Fruit fly (Drosophila melanogaster): ENCODE measurements around the gene Ocho.

Ocho gene

DNA sequence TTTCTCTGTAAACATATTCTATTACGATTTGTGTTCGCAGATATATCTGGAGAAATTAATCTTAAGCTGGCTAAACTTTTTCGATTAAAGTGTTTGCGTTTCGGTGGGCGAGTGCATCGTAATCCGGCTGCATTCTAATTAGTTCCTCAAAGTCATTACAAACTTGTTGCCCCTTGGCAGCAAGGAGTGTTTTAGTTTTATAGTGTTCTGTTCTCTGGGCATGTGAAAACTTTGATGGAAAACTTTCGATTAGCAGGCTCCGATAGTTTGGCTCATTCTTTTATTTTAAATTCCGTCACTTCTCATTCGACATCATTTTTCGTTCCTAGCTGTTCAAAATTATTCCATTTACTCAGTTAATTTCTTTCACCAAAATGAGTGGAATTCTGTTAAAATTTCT lies 48.5 kb downstream of the Ocho start, which contains the start of gene CG32148:
Gene CG32148 (plus strand): TSS at position 301 of the 400 bp plus-strand sequence.
- no peak for TF ChIP-seq pan (optimal IDR thresholded peaks at IDR 0.05)
- no peak for TF ChIP-seq pan (GFP tag; optimal IDR thresholded peaks at IDR 0.05 in 1 of 2, IDR thresholded peaks at IDR 0.05 in 1 of 2)
- TF ChIP-seq ap (GFP tag; IDR thresholded peaks at IDR 0.05): no peak
- no peak for TF ChIP-seq tup (GFP tag; optimal IDR thresholded peaks at IDR 0.05)
- TF ChIP-seq CG9727 (GFP tag; optimal IDR thresholded peaks at IDR 0.05): no peak
- TF ChIP-seq inv (GFP tag; IDR thresholded peaks at IDR 0.05; ENCODE audit: partially characterized antibody): no peak
- no peak for TF ChIP-seq wdn (GFP tag; IDR thresholded peaks at IDR 0.05)
- TF ChIP-seq Sox102F (GFP tag; optimal IDR thresholded peaks at IDR 0.05): no peak
- no peak for TF ChIP-seq CG4707 (GFP tag; optimal IDR thresholded peaks at IDR 0.05)
- no peak for TF ChIP-seq CG12744 (GFP tag; optimal IDR thresholded peaks at IDR 0.05)
- TF ChIP-seq Ptx1 (GFP tag; IDR thresholded peaks at IDR 0.05): no peak
- TF ChIP-seq CG14860 (GFP tag; IDR thresholded peaks at IDR 0.05; ENCODE audit: partially characterized antibody): no peak
- no peak for TF ChIP-seq psq (GFP tag; optimal IDR thresholded peaks at IDR 0.05)
- no peak for TF ChIP-seq CG10959 (GFP tag; IDR thresholded peaks at IDR 0.05)
- no peak for TF ChIP-seq Xrp1 (GFP tag; IDR thresholded peaks at IDR 0.05)
